Worm (Caenorhabditis elegans) whole organism, L1 larva: ENCODE measurements around the gene ptr-1.

Experiments used
- aha-1 ChIP-seq: fragments of 150-350 bp; optimal IDR thresholded peaks from 2 replicates; lab custom pipeline; 2014; ENCODE audit warnings: missing biosample characterization, missing genetic modification characterization
- ama-1 ChIP-seq: fragments of 150-350 bp; optimal IDR thresholded peaks from 2 replicates; lab custom pipeline; 2014
- ceh-88 ChIP-seq: fragments of 200-800 bp; sonication (Bioruptor generic); IDR thresholded peaks from 2 replicates; pipeline ENCODE4 v1.3.6; 2022; ENCODE audit warnings: missing genetic modification characterization, missing compliant biosample characterization
- egl-27 ChIP-seq, 2 experiments: fragments of 150-350 bp in 1 of 2; sonication (generic microtip); optimal IDR thresholded peaks; 3 replicates each; lab custom pipeline; 2017 to 2018; ENCODE audit warnings: missing biosample characterization in 2 of 2, missing genetic modification characterization in 2 of 2, missing genetic modification reagents in 2 of 2
- nhr-11 ChIP-seq: fragments of 150-350 bp; optimal IDR thresholded peaks from 2 replicates; lab custom pipeline; 2014; ENCODE audit warnings: missing biosample characterization, missing genetic modification characterization
- nhr-77 ChIP-seq: fragments of 150-350 bp; optimal IDR thresholded peaks from 2 replicates; lab custom pipeline; 2014; ENCODE audit warnings: missing biosample characterization, missing genetic modification characterization
- nhr-90 ChIP-seq: sonication (generic microtip); optimal IDR thresholded peaks from 2 replicates; lab custom pipeline; 2016; ENCODE audit warnings: mild to moderate bottlenecking, missing genetic modification characterization, missing compliant biosample characterization; ENCODE audit not compliant: poor library complexity
- pqm-1 ChIP-seq: sonication (generic microtip); optimal IDR thresholded peaks from 3 replicates; lab custom pipeline; 2017; ENCODE audit warnings: missing biosample characterization, missing genetic modification characterization

ce11 chrV:9130766-9131165, 50.8 kb downstream of the ptr-1 start, which contains the start of gene F21C10.19:
- TF ChIP-seq ceh-88 (GFP tag; lab: Robert Waterston, UW) (no peak), nhr-11 (tag; lab: Kevin White, UChicago) (no peak), pqm-1 (tag; lab: Kevin White, UChicago) (no peak), nhr-90 (no peak), nhr-77 (tag; lab: Kevin White, UChicago) (no peak), egl-27 (tag; optimal IDR thresholded peaks at IDR 0.05; lab: Kevin White, UChicago) (no peak), ama-1 (no peak), aha-1 (no peak)
